Fruit fly (Drosophila melanogaster) Kc167 (cell line): ENCODE results near the gene Non2.

ENCODE experiments used
- Myc ChIP-seq: fragments of >200 bp; optimal IDR thresholded peaks from 2 replicates; lab custom pipeline; 2017; ENCODE audit warnings: missing external identifiers
- Sin3A ChIP-seq: fragments of >200 bp; optimal IDR thresholded peaks from 2 replicates; lab custom pipeline; 2018; ENCODE audit warnings: missing external identifiers
- h ChIP-seq: fragments of >200 bp; optimal IDR thresholded peaks from 3 replicates; lab custom pipeline; 2018; ENCODE audit warnings: missing external identifiers
- insv ChIP-seq: fragments of >200 bp; optimal IDR thresholded peaks from 3 replicates; lab custom pipeline; 2018; ENCODE audit warnings: missing external identifiers
- psq ChIP-seq: fragments of >200 bp; optimal IDR thresholded peaks from 2 replicates; lab custom pipeline; 2017; ENCODE audit warnings: missing external identifiers
- ttk ChIP-seq: sonication (Bioruptor generic); optimal IDR thresholded peaks from 2 replicates; lab custom pipeline; 2017; ENCODE audit warnings: missing external identifiers

The Non2 gene

DNA sequence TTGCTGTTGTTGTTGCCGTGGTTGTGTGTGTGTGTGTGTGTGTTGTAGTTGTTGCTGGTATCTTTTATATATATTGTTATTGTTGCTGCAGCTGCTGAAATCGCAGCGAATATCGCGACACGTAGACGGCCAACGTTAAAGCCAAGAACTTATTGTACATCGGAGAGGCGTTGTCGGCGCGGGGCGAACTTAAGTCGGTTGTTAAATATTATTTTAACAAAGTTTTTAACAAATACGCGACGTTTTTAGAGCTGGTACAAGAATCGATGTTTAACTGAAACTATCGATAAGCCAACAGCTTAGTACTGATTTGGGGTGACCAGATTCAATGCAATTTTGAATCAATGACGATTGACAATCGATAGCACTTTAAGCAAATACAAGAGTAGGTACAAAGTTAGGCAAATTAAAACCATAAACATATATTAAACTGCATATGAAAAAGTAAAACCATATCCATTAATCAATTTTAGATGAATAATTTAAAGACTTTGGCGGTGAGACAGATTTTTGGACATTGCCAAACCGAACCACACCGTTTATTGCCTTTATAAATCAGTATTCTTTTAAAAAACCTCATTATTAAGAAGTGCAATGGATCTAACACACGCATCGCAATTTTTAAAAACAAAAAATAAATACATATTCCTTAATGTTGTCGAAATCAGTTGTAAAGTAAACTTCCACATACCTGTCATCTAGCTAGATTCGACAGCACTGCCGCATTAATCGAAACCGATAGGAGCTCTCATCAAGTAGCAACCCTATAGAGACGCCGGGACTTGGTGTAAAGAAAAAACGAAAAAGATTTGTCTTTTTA is at the start of gene Non2, which contains the start of gene Mrtf:
Gene Non2 (plus strand): TSS at position 731 of the 820 bp plus-strand sequence.
Gene Mrtf (minus strand): TSS at position 268 of the 820 bp plus-strand sequence.
- no peak for TF ChIP-seq ttk
- TF ChIP-seq h (lab: Kevin White, UChicago) = no peak
- TF ChIP-seq Sin3A = no peak
- no peak for TF ChIP-seq insv (lab: Kevin White, UChicago)
- no peak for TF ChIP-seq Myc (lab: Kevin White, UChicago)
- TF ChIP-seq psq = no peak

DNA sequence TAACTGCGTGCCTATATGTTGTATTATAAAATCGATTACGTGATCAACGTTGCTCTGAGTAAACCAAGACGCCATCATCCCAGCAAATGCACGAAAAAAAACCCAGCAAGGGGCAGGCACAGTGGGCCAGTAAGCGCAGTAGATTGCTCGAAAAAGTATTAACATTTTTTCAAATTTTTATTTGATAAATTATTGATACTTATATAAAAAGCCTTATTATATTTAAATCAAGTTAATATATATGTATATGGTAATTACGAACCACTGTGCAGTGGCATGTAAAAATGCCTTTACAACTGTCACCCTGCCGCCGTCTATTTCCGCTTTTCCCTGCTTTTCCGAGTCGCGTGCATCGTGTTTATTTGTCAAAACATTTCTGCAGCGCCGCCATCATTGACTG is 39.8 kb upstream of the Non2 start:
- TF ChIP-seq insv (lab: Kevin White, UChicago) (no peak), h (lab: Kevin White, UChicago) (no peak), psq (no peak), Myc (lab: Kevin White, UChicago) (no peak), Sin3A (no peak), ttk (no peak)

DNA sequence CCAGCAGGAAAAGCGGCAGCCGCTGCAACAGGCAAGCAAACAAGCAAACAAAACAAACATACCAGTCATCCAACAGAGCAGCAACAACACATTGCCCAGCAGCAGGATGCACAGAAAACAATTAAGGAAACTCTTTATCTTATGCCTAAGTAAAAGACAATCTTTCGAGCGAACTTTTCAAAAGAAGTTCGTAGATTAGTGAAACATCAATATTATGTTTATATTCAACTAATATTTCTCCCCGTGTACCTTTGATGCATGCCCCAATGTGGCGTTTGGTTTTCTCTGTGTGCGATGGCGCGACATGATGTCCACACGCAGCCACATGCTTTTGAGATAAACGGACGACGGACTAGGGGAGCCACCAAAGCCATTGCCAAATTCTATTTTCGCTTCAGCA is 35.9 kb upstream of the Non2 start:
- TF ChIP-seq Sin3A (no peak), insv (lab: Kevin White, UChicago) (no peak), psq (no peak), h (lab: Kevin White, UChicago) (no peak), ttk (no peak), Myc (lab: Kevin White, UChicago) (no peak)

DNA sequence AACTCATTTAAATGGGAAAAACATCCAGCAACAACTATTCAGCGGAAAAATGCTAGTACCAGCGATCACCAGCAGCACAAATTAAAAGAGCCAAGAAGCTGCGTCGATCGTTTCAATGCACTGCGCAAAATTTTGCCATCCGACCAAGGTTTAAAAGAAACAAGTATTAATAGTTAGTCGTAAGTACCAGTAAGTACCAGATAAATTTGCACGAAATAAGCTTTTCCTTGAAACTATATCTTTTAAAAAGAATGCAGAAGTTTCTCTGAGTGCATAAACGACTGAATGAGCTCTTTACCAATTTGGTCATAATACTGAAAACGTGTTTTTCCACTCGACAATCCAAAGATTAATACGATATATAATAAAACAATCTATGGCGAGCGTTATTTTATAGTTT is 33.6 kb upstream of the Non2 start:
- no peak for TF ChIP-seq Sin3A
- no peak for TF ChIP-seq psq

DNA sequence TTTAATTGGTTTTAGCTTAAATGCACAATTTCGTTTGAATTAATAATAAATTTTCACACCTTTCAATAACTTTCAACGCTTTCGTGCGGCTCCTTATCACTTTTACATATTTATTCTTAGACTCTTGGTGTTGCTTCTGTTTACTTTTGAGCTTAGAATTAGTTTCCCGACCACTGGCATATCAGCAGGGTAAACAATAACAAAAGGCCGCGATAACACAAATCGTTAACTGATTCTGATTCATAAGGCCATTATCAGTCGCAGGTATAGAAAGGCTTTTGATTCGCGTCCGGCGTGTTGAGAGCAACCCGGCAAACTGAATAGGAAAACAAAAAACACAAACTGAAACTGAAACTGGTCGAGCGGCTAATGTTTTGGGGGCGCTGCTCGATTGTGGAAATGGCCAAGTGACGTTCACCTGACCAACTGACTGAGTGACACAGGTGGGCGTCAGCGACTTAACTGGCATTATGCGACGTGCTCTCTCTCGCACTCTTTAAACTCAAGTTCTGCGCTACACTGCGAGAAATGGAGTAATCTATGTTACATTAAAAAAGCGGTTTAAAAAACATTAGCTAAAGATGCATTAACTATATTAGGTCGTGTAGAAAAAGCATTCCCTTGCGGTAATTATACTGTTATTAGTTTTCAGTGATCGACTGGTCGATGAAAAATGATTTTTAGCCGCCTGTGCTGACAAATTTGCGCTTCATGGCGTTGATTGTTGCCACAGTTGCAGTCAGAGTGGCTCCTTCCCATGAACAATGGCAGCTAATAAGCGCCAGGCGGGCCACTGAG is 32.2 kb upstream of the Non2 start:
- no peak for TF ChIP-seq Myc (lab: Kevin White, UChicago)
- TF ChIP-seq Sin3A = no peak
- no peak for TF ChIP-seq insv (lab: Kevin White, UChicago)
- TF ChIP-seq h (lab: Kevin White, UChicago) = no peak
- TF ChIP-seq ttk = no peak
- no peak for TF ChIP-seq psq

DNA sequence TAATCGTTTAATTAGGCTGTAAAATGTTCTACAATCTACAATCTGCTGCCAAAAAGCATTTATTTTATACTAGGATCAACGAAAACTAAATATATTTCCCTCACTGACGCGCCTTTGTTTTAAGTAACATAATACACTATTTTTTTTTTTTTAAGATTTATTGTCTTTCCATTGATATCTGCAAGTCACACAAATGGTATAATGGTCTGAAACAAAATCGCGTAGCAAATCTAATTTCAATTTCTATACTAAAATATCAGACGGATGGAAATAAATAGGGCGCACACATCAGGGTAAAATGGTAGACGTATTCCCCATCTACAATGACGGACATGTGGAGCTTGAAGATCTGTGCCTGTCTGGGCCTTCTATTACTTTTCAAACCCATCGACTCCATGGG is 27.3 kb upstream of the Non2 start, which contains the start of gene Acp62F:
Gene Acp62F (plus strand): TSS at position 301 of the 400 bp plus-strand sequence.
- TF ChIP-seq insv (lab: Kevin White, UChicago) (no peak), Sin3A (no peak), Myc (lab: Kevin White, UChicago) (no peak)

DNA sequence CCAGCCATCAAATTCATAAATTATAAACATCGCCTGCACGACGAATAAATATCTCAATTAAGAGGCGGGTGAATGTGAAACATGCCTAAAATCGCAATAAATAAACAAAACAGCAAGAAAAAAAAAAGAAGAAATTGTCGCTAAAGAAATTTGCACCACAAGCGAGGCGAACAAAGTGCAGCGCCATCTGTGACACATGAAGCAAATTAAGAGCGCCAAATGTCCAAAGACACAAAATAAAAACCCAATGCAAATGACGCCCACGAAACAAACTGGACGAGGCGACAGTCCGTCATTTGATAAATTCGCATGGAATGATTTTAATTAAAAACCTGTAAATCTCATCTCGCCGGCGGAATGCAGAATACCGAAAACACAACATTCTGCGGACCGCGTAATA is 23.0 kb upstream of the Non2 start:
- TF ChIP-seq ttk (no peak), Sin3A (no peak), Myc (lab: Kevin White, UChicago) (no peak), h (lab: Kevin White, UChicago) (no peak), insv (lab: Kevin White, UChicago) (no peak), psq (no peak)

DNA sequence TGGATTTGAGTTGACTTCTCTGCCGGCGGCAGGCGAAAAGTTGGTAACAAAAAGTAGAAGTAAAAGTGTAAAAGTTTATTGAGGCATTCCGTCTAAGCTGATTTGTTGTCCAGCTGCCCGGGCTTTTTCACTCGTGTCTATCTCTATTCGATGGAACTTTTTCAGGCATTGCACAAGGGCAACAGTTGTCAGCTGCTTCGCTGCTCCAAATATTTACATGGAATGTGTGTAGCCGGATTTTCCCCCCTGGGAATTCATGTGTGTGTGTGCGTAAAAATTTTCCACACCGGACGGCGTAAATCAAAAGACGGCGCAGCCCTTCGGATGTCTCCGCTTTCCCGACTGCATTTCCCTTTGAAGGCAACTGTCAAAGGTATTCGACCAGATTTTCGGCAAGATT is 21.8 kb upstream of the Non2 start:
- no peak for TF ChIP-seq ttk
- TF ChIP-seq h (lab: Kevin White, UChicago) = no peak
- TF ChIP-seq Sin3A = no peak
- no peak for TF ChIP-seq Myc (lab: Kevin White, UChicago)
- no peak for TF ChIP-seq insv (lab: Kevin White, UChicago)
- TF ChIP-seq psq = no peak

DNA sequence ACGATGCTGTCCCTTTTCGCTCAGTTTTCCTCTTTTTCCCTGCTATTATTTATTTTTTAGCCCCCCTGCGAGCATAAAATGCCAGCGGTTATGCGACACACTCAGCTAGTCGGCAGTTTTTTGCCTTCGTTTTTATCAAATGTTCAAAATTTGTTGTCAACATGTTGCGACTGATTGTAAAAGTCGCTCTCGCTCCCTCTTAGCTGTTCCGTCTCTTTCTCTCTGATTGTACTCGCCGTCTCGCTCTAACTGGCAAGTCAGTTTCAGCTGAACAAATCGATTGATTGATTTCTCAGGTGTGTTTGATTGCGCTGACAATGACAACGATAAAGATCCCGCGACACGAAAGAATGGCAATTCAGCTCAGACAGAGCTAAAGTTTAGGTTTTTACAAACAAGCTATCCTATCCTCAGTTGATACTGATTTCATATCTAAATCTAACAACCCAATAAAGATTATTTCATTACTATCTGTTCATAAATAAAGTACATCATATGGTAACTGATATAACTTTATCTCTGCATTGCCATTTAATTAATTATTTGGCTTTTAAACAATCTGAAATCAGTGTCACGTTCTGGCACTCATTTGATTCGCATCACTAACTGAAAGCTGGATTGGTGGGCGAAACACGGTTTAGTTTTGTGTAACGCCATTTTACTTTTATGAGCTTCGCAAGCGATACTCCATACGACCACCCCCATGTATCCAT is 20.9 kb upstream of the Non2 start:
- TF ChIP-seq psq (no peak), ttk (no peak), insv (lab: Kevin White, UChicago) (no peak), h (lab: Kevin White, UChicago) (no peak), Myc (lab: Kevin White, UChicago) (no peak), Sin3A (no peak)

DNA sequence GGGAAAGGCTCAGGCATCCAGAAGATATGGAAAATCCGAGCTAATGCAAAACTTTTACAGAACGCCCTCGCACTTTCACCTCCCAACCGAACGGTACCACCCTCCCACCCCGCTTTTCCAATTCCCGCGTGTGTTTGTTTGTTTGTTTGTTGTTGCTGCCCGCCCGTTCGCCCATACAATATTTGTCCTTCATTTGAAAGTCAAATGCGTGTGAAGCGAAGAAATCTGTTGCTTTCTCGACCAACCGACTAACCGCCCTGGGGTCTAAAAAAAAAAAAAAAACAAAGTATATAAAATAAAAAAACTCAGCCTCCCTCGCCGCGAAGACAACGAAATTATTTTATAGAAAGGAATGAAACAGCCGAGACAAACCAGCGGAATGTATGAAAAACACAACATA is 18.4 kb upstream of the Non2 start:
- TF ChIP-seq psq (no peak), Myc (lab: Kevin White, UChicago) (no peak), Sin3A (no peak), ttk (no peak)

DNA sequence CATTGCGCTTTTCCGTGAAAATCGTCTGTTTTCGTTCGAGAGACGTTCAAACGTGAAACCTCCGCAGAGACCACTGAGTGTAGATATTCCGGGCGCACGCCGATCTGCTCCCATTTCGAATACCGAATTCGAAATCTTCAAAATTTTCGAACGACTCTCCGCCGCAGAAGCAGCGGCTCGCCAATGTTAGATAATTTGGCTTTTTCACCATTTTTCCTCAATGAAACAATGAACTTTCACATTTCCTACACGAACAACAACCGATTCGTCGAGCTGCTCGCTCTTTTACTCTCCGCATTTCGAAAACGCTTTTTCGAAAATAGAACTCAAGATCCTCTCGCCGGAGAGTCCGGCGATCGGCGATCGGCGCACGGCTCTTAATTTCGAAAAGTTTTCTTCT is 4.7 kb upstream of the Non2 start:
- TF ChIP-seq Myc (lab: Kevin White, UChicago) = no peak
- no peak for TF ChIP-seq h (lab: Kevin White, UChicago)
- TF ChIP-seq insv (lab: Kevin White, UChicago) = no peak
- TF ChIP-seq Sin3A = no peak
- TF ChIP-seq psq = no peak
- no peak for TF ChIP-seq ttk

DNA sequence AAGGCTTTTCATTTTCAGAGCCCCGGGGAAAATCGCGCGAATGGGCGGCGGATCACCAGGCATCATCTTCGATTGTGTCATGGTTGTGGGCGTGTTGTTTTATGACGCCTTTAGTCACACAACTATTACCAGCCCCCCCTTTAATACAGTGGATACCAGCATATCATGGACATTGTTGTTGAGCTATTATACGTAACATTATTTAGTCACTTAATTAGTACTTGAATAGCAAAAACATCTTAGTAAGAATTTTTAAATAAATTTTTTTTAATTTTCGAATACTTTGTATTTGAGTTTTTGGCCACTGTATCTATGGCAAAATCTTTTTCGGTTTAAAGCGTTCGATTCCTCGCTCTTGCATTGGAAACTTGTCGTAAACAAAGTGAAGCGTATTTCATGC is 3.0 kb upstream of the Non2 start:
- TF ChIP-seq ttk (no peak), psq (no peak), h (lab: Kevin White, UChicago) (no peak), insv (lab: Kevin White, UChicago) (no peak), Myc (lab: Kevin White, UChicago) (no peak), Sin3A (no peak)
